Fruit fly (Drosophila melanogaster): ENCODE data around the gene bowl.

Gene bowl

DNA sequence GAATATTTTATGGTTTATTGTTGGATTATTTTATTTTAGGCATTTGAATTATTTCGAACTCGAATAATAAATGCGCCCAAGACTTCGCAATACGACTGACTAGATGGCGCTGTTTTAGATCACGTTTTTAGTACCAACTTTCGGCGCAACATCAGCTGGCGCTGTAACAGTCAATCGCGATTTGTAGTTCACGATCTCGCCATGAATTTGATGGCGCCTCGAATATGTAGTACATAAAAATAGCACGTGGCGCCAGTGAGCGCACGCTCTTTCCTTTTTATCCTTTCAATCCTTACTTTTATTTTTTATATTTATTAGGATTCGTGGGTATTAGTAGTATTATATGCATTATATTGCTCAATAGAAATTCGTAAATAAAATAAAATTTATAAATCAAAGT, 14.7 kb downstream of the bowl start (continued):
- TF ChIP-seq Xrp1 (GFP tag; IDR thresholded peaks at IDR 0.05) (peak; percentile 58), jing (GFP tag; optimal IDR thresholded peaks at IDR 0.05) (peak; percentile 49), CG10321 (GFP tag; IDR thresholded peaks at IDR 0.05) (0 out of 2 replicates have a peak, but pooled peaks have one; percentile 17), E2f1 (GFP tag; IDR thresholded peaks at IDR 0.05) (peak; percentile 79), CG32767 (GFP tag; IDR thresholded peaks at IDR 0.05) (no peak), HLH54F (GFP tag; optimal IDR thresholded peaks at IDR 0.05) (peak; percentile 45), Abd-B (GFP tag; optimal IDR thresholded peaks at IDR 0.05) (peak; percentile 31), zen (tag; optimal IDR thresholded peaks at IDR 0.05) (peak; percentile 52), jigr1 (GFP tag; IDR thresholded peaks at IDR 0.05) (no peak), Bdp1 (GFP tag; optimal IDR thresholded peaks at IDR 0.05) (peak; percentile 50), Ravus (GFP tag; IDR thresholded peaks at IDR 0.05) (no peak), CG2889 (GFP tag; IDR thresholded peaks at IDR 0.05) (peak; percentile 69; the same call in 2 of the 3 replicates), CG17568 (GFP tag; optimal IDR thresholded peaks at IDR 0.05) (no peak), gcm2 (GFP tag; optimal IDR thresholded peaks at IDR 0.05) (peak; percentile 22), gem (tag; optimal IDR thresholded peaks at IDR 0.05) (peak; percentile 72), Hr3 (GFP tag; optimal IDR thresholded peaks at IDR 0.05) (peak; percentile 80), Aef1 (GFP tag; IDR thresholded peaks at IDR 0.05) (peak; percentile 76), dm (GFP tag; optimal IDR thresholded peaks at IDR 0.05) (peak; percentile 52), CG15514 (GFP tag; optimal IDR thresholded peaks at IDR 0.05) (peak; percentile 0), run (tag; optimal IDR thresholded peaks at IDR 0.05) (no peak), CG7987 (GFP tag; optimal IDR thresholded peaks at IDR 0.05) (peak; percentile 36), Fer3 (tag; optimal IDR thresholded peaks at IDR 0.05) (peak; percentile 54), CG1603 (tag; optimal IDR thresholded peaks at IDR 0.05) (peak; percentile 88), sna (GFP tag; IDR thresholded peaks at IDR 0.05; ENCODE audit: partially characterized antibody) (no peak), Sox100B (GFP tag; optimal IDR thresholded peaks at IDR 0.05) (peak; percentile 15), CG12104 (GFP tag; optimal IDR thresholded peaks at IDR 0.05) (peak; percentile 15), hth (optimal IDR thresholded peaks at IDR 0.05) (no peak), Usf (GFP tag; optimal IDR thresholded peaks at IDR 0.05) (peak; percentile 50), Asciz (GFP tag; optimal IDR thresholded peaks at IDR 0.05) (no peak), CG4730 (GFP tag; IDR thresholded peaks at IDR 0.05) (peak; percentile 82), CHES-1-like (GFP tag; optimal IDR thresholded peaks at IDR 0.05) (peak; percentile 68), tin (GFP tag; optimal IDR thresholded peaks at IDR 0.05) (peak; percentile 78), yki (optimal IDR thresholded peaks at IDR 0.05) (no peak), CG12769 (tag; optimal IDR thresholded peaks at IDR 0.05) (peak; percentile 48), CG1233 (GFP tag; optimal IDR thresholded peaks at IDR 0.05) (peak; percentile 68), CG3065 (GFP tag; optimal IDR thresholded peaks at IDR 0.05) (peak; percentile 8), nom (GFP tag; optimal IDR thresholded peaks at IDR 0.05) (no peak), gsb (GFP tag; IDR thresholded peaks at IDR 0.05) (0 out of 2 replicates have a peak, but pooled peaks have one; percentile 48), CG5245 (GFP tag; optimal IDR thresholded peaks at IDR 0.05) (peak; percentile 75), bigmax (GFP tag; optimal IDR thresholded peaks at IDR 0.05) (no peak), Trl (optimal IDR thresholded peaks at IDR 0.05) (no peak), Trl (GFP tag; optimal IDR thresholded peaks at IDR 0.05) (peak; percentile 73), bowl (GFP tag; IDR thresholded peaks at IDR 0.05) (peak; percentile 79), Hr39 (optimal IDR thresholded peaks at IDR 0.05) (no peak), ham (GFP tag; IDR thresholded peaks at IDR 0.05) (no peak), PHDP (tag; optimal IDR thresholded peaks at IDR 0.05) (peak; percentile 72), amos (GFP tag; IDR thresholded peaks at IDR 0.05; ENCODE audit: partially characterized antibody) (peak; percentile 37; the same call in 1 of the 2 replicates), salm (tag; optimal IDR thresholded peaks at IDR 0.05) (no peak), CG1647 (GFP tag; optimal IDR thresholded peaks at IDR 0.05) (no peak), CG4820 (GFP tag; optimal IDR thresholded peaks at IDR 0.05) (peak; percentile 28), Chrac-16 (GFP tag; optimal IDR thresholded peaks at IDR 0.05) (peak; percentile 92), ci (GFP tag; IDR thresholded peaks at IDR 0.05) (peak; percentile 95), CG10209 (GFP tag; optimal IDR thresholded peaks at IDR 0.05) (peak; percentile 67)

All from whole organism, embryonic.